Worm (Caenorhabditis elegans) whole organism, L1 larva: ENCODE results near the gene R02F11.1.

Source experiments
- aly-2 ChIP-seq: fragments of 150-350 bp; optimal IDR thresholded peaks from 2 replicates; lab custom pipeline; 2014; ENCODE audit warnings: missing biosample characterization, missing genetic modification characterization
- ceh-8 ChIP-seq: fragments of 200-800 bp; sonication (Bioruptor generic); optimal IDR thresholded peaks from 2 replicates; lab custom pipeline; 2018; ENCODE audit warnings: mild to moderate bottlenecking, missing genetic modification characterization, moderate library complexity, missing compliant biosample characterization
- elt-2 ChIP-seq: sonication (generic microtip); optimal IDR thresholded peaks from 2 replicates; lab custom pipeline; 2016; ENCODE audit warnings: missing genetic modification characterization, mild to moderate bottlenecking, inconsistent platforms, missing compliant biosample characterization, missing genetic modification reagents
- lin-15B ChIP-seq: fragments of 150-350 bp; sonication (generic microtip); optimal IDR thresholded peaks from 3 replicates; lab custom pipeline; 2014; ENCODE audit warnings: missing biosample characterization, missing genetic modification characterization
- lin-35 ChIP-seq, 2 experiments: fragments of 150-350 bp; optimal IDR thresholded peaks; 2 replicates each; lab custom pipeline; 2014; ENCODE audit warnings: missing biosample characterization in 2 of 2, missing genetic modification characterization in 2 of 2, missing genetic modification reagents in 2 of 2
- nhr-12 ChIP-seq: sonication (generic microtip); optimal IDR thresholded peaks from 2 replicates; lab custom pipeline; 2017; ENCODE audit warnings: missing biosample characterization, missing genetic modification characterization
- nhr-76 ChIP-seq: sonication (generic microtip); optimal IDR thresholded peaks from 2 replicates; lab custom pipeline; 2017; ENCODE audit warnings: missing biosample characterization, missing genetic modification characterization
- snpc-4 ChIP-seq: fragments of 150-350 bp; optimal IDR thresholded peaks from 2 replicates; lab custom pipeline; 2014; ENCODE audit warnings: missing biosample characterization, missing genetic modification characterization
- xbp-1 ChIP-seq: sonication (generic microtip); optimal IDR thresholded peaks from 2 replicates; lab custom pipeline; 2016; ENCODE audit warnings: missing genetic modification characterization, missing compliant biosample characterization

DNA sequence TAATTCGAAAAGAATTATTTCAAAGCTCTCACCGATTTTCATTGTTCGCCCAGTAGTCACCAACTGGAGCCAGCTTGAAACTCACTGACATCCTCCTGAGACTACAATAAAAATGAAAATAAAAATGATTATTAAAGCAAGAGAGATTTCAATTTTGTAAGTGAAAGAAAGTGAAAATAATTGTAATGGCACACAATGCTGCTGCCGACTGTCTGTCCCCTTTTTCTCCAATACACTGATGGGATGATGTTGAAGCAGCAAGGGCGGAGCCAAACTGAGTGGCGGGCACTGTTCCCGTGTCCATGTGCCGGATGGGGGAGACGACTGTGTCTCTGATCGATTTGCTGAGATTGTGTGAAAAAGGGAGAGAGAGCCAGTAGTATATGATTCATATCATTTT, 33.4 kb downstream of the R02F11.1 start, which contains the start of gene C37H5.14:
- TF ChIP-seq lin-35 (GFP tag; optimal IDR thresholded peaks at IDR 0.05; lab: Kevin White, UChicago) (no peak), nhr-76 (tag; lab: Kevin White, UChicago) (no peak), elt-2 (no peak), ceh-8 (GFP tag; lab: Kevin White, UChicago) (no peak), xbp-1 (tag; lab: Kevin White, UChicago) (no peak), snpc-4 (no peak), lin-15B (tag; lab: Kevin White, UChicago) (no peak), aly-2 (no peak), nhr-12 (no peak)
